Fruit fly (Drosophila melanogaster) whole organism, embryonic: ENCODE data around the gene SmydA-9.

Source experiments
- Awh ChIP-seq: fragments of 200-800 bp; sonication (Bioruptor generic); IDR thresholded peaks from 2 replicates; pipeline ENCODE4, ENCODE4 v1.3.6; 2022; ENCODE audit warnings: missing biosample characterization, missing genetic modification characterization
- CG11456 ChIP-seq: fragments of 200-800 bp; sonication (Bioruptor generic); IDR thresholded peaks from 3 replicates; pipeline ENCODE4 v1.3.6; 2022; ENCODE audit warnings: missing biosample characterization, missing genetic modification characterization
- CG12219 ChIP-seq: fragments of 200-800 bp; sonication (Bioruptor generic); optimal IDR thresholded peaks from 3 replicates; lab custom pipeline; 2018; ENCODE audit warnings: missing biosample characterization, mild to moderate bottlenecking, missing genetic modification characterization
- CG12299 ChIP-seq: fragments of 200-800 bp; sonication (Bioruptor generic); optimal IDR thresholded peaks from 2 replicates; lab custom pipeline; 2018; ENCODE audit warnings: missing biosample characterization, mild to moderate bottlenecking, missing genetic modification characterization
- CG1233 ChIP-seq: fragments of 200-800 bp; sonication (Bioruptor generic); optimal IDR thresholded peaks from 4 replicates; lab custom pipeline; 2018; ENCODE audit warnings: missing biosample characterization, mild to moderate bottlenecking, missing genetic modification characterization
- CG15269 ChIP-seq: fragments of 200-800 bp; sonication (Bioruptor generic); optimal IDR thresholded peaks from 2 replicates; lab custom pipeline; 2018; ENCODE audit warnings: missing biosample characterization, mild to moderate bottlenecking, missing genetic modification characterization, moderate library complexity
- CG15696 ChIP-seq: fragments of 200-800 bp; sonication (Bioruptor generic); optimal IDR thresholded peaks from 2 replicates; lab custom pipeline; 2019; ENCODE audit warnings: missing biosample characterization, mild to moderate bottlenecking, missing genetic modification characterization, moderate library complexity
- CG17361 ChIP-seq: fragments of 200-800 bp; sonication (Bioruptor generic); IDR thresholded peaks from 3 replicates; pipeline ENCODE4 v1.3.6; 2022; ENCODE audit warnings: missing biosample characterization, missing genetic modification characterization
- CG17829 ChIP-seq: fragments of 200-800 bp; optimal IDR thresholded peaks from 2 replicates; lab custom pipeline; 2019; ENCODE audit warnings: missing biosample characterization, mild to moderate bottlenecking, missing genetic modification characterization, moderate library complexity
- CG18619 ChIP-seq: fragments of 200-800 bp; sonication (Bioruptor generic); optimal IDR thresholded peaks from 3 replicates; lab custom pipeline; 2017; ENCODE audit warnings: missing biosample characterization, mild to moderate bottlenecking, missing genetic modification characterization
- CG3163 ChIP-seq: fragments of 200-800 bp; sonication (Bioruptor generic); optimal IDR thresholded peaks from 3 replicates; lab custom pipeline; 2016; ENCODE audit warnings: missing biosample characterization, missing genetic modification characterization
- CG34224 ChIP-seq: fragments of 200-800 bp; sonication (Bioruptor generic); IDR thresholded peaks from 3 replicates; pipeline ENCODE4 v1.3.6; 2022; ENCODE audit warnings: missing biosample characterization, missing genetic modification characterization; ENCODE audit not compliant: partially characterized antibody
- CG3838 ChIP-seq: fragments of 200-800 bp; sonication (Bioruptor generic); optimal IDR thresholded peaks from 3 replicates; lab custom pipeline; 2016; ENCODE audit warnings: missing biosample characterization, missing genetic modification characterization
- CG3995 ChIP-seq: fragments of 200-800 bp; sonication (Bioruptor generic); optimal IDR thresholded peaks from 3 replicates; lab custom pipeline; 2016; ENCODE audit warnings: missing biosample characterization, missing genetic modification characterization
- CG5245 ChIP-seq: fragments of 200-800 bp; sonication (Bioruptor generic); optimal IDR thresholded peaks from 3 replicates; lab custom pipeline; 2016; ENCODE audit warnings: missing biosample characterization, missing genetic modification characterization
- CG6791 ChIP-seq: fragments of 200-800 bp; sonication (Bioruptor generic); IDR thresholded peaks from 3 replicates; pipeline ENCODE4 v1.3.6; 2022; ENCODE audit warnings: missing biosample characterization, missing genetic modification characterization; ENCODE audit not compliant: partially characterized antibody
- CG7963 ChIP-seq: fragments of 200-800 bp; sonication (Bioruptor generic); IDR thresholded peaks from 3 replicates; pipeline ENCODE4 v1.3.6; 2022; ENCODE audit warnings: missing biosample characterization, missing genetic modification characterization; ENCODE audit not compliant: partially characterized antibody
- CG8290 ChIP-seq, 3 experiments: fragments of 200-800 bp; sonication (Bioruptor generic); optimal IDR thresholded peaks; 2 replicates each; lab custom pipeline; 2016 to 2019; ENCODE audit warnings: missing biosample characterization in 3 of 3, missing genetic modification characterization in 3 of 3, mild to moderate bottlenecking in 2 of 3, moderate library complexity in 1 of 3
- CTCF ChIP-seq: fragments of 200-800 bp; sonication (Bioruptor generic); optimal IDR thresholded peaks from 2 replicates; lab custom pipeline; 2017; ENCODE audit warnings: missing biosample characterization, mild to moderate bottlenecking, missing genetic modification characterization, moderate library complexity
- Fer3 ChIP-seq: fragments of 200-800 bp; sonication (Bioruptor generic); optimal IDR thresholded peaks from 2 replicates; lab custom pipeline; 2018; ENCODE audit warnings: missing biosample characterization, mild to moderate bottlenecking, missing genetic modification characterization, moderate library complexity
- Gug ChIP-seq: fragments of 200-800 bp; sonication (Bioruptor generic); IDR thresholded peaks from 4 replicates; pipeline ENCODE4 v1.3.6; 2022; ENCODE audit warnings: missing biosample characterization, missing genetic modification characterization
- HLH3B ChIP-seq: fragments of 200-800 bp; sonication (Bioruptor generic); IDR thresholded peaks from 2 replicates; pipeline ENCODE4 v1.3.6; 2022; ENCODE audit warnings: missing biosample characterization, missing genetic modification characterization
- Hmr ChIP-seq: fragments of 200-800 bp; sonication (Bioruptor generic); optimal IDR thresholded peaks from 3 replicates; lab custom pipeline; 2017; ENCODE audit warnings: mild to moderate bottlenecking, missing biosample characterization, missing genetic modification reagents, missing genetic modification characterization
- Hr51 ChIP-seq, 2 experiments: fragments of 200-800 bp; sonication (Bioruptor generic); optimal IDR thresholded peaks; 2 replicates in 1 of 2; 3 replicates in 1 of 2; lab custom pipeline; 2016 to 2018; ENCODE audit warnings: missing biosample characterization in 2 of 2, missing genetic modification characterization in 2 of 2, mild to moderate bottlenecking in 1 of 2, moderate library complexity in 1 of 2
- Lim3 ChIP-seq: fragments of 200-800 bp; sonication (Bioruptor generic); IDR thresholded peaks from 2 replicates; pipeline ENCODE4 v1.3.6; 2022; ENCODE audit warnings: missing biosample characterization, missing genetic modification characterization
- Mes4 ChIP-seq: fragments of 200-800 bp; sonication (Bioruptor generic); optimal IDR thresholded peaks from 2 replicates; lab custom pipeline; 2016; ENCODE audit warnings: missing biosample characterization, missing genetic modification characterization
- NK7.1 ChIP-seq: fragments of 200-800 bp; sonication (Bioruptor generic); optimal IDR thresholded peaks from 3 replicates; lab custom pipeline; 2016; ENCODE audit warnings: missing biosample characterization, missing genetic modification characterization
- PHDP ChIP-seq: fragments of 200-800 bp; sonication (Bioruptor generic); optimal IDR thresholded peaks from 3 replicates; lab custom pipeline; 2018; ENCODE audit warnings: missing biosample characterization, mild to moderate bottlenecking, missing genetic modification characterization, moderate library complexity
- Ravus ChIP-seq: fragments of 200-800 bp; sonication (Bioruptor generic); IDR thresholded peaks from 2 replicates; pipeline ENCODE4 v1.3.6; 2022; ENCODE audit warnings: missing biosample characterization, missing genetic modification characterization
- Sin3A ChIP-seq: fragments of >200 bp; optimal IDR thresholded peaks from 2 replicates; lab custom pipeline; 2018
- Usf ChIP-seq: fragments of 200-800 bp; sonication (Bioruptor generic); optimal IDR thresholded peaks from 2 replicates; lab custom pipeline; 2017; ENCODE audit warnings: missing genotype, missing biosample characterization, missing genetic modification characterization
- ab ChIP-seq: fragments of 200-800 bp; sonication (Bioruptor generic); optimal IDR thresholded peaks from 2 replicates; lab custom pipeline; 2016; ENCODE audit warnings: missing biosample characterization, missing genetic modification characterization
- abd-A ChIP-seq: fragments of 200-800 bp; sonication (Bioruptor generic); optimal IDR thresholded peaks from 3 replicates; lab custom pipeline; 2019; ENCODE audit warnings: missing biosample characterization, mild to moderate bottlenecking, missing genetic modification characterization, moderate library complexity
- ato ChIP-seq: fragments of 200-800 bp; sonication (Bioruptor generic); IDR thresholded peaks from 2 replicates; pipeline ENCODE4 v1.3.6; 2022; ENCODE audit warnings: missing biosample characterization, missing genetic modification characterization; ENCODE audit not compliant: partially characterized antibody
- az2 ChIP-seq: fragments of 200-800 bp; sonication (Bioruptor generic); optimal IDR thresholded peaks from 3 replicates; lab custom pipeline; 2016; ENCODE audit warnings: missing biosample characterization, missing genetic modification characterization
- caup ChIP-seq: fragments of 200-800 bp; sonication (Bioruptor generic); optimal IDR thresholded peaks from 3 replicates; lab custom pipeline; 2017; ENCODE audit warnings: missing biosample characterization, mild to moderate bottlenecking, missing genetic modification characterization, moderate library complexity; ENCODE audit not compliant: severe bottlenecking
- chn ChIP-seq: fragments of 200-800 bp; sonication (Bioruptor generic); optimal IDR thresholded peaks from 2 replicates; lab custom pipeline; 2016; ENCODE audit warnings: missing biosample characterization, missing genetic modification characterization
- en ChIP-seq: fragments of 200-800 bp; sonication (Bioruptor generic); optimal IDR thresholded peaks from 2 replicates; lab custom pipeline; 2016; ENCODE audit warnings: missing biosample characterization, missing genetic modification characterization
- gfzf ChIP-seq: fragments of 200-800 bp; sonication (Bioruptor generic); optimal IDR thresholded peaks from 2 replicates; lab custom pipeline; 2016; ENCODE audit warnings: missing biosample characterization, mild to moderate bottlenecking, missing genetic modification characterization, moderate library complexity
- grau ChIP-seq: fragments of 200-800 bp; optimal IDR thresholded peaks from 3 replicates; lab custom pipeline; 2019; ENCODE audit warnings: missing biosample characterization, mild to moderate bottlenecking, missing genetic modification characterization, moderate library complexity
- hb ChIP-seq: fragments of 200-800 bp; sonication (Bioruptor generic); IDR thresholded peaks from 3 replicates; pipeline ENCODE4 v1.3.6; 2022; ENCODE audit warnings: missing biosample characterization, missing genetic modification characterization; ENCODE audit not compliant: partially characterized antibody
- kni ChIP-seq: fragments of 200-800 bp; sonication (Bioruptor generic); optimal IDR thresholded peaks from 3 replicates; lab custom pipeline; 2017; ENCODE audit warnings: mild to moderate bottlenecking, missing biosample characterization, missing genetic modification reagents, missing genetic modification characterization
- nerfin-1 ChIP-seq: fragments of 200-800 bp; sonication (Bioruptor generic); optimal IDR thresholded peaks from 3 replicates; lab custom pipeline; 2019; ENCODE audit warnings: missing biosample characterization, mild to moderate bottlenecking, missing genetic modification characterization, moderate library complexity
- pros ChIP-seq: fragments of 200-800 bp; sonication (Bioruptor generic); optimal IDR thresholded peaks from 3 replicates; lab custom pipeline; 2019; ENCODE audit warnings: missing biosample characterization, mild to moderate bottlenecking, missing genetic modification characterization, moderate library complexity
- repo ChIP-seq: fragments of 200-800 bp; sonication (Bioruptor generic); optimal IDR thresholded peaks from 2 replicates; lab custom pipeline; 2016; ENCODE audit warnings: missing biosample characterization, missing genetic modification characterization
- sens ChIP-seq: fragments of 200-800 bp; sonication (Bioruptor generic); peaks from one replicate; lab custom pipeline; 2016; ENCODE audit warnings: missing biosample characterization, missing genetic modification characterization
- slbo ChIP-seq: fragments of 200-800 bp; sonication (Bioruptor generic); IDR thresholded peaks from 2 replicates; pipeline ENCODE4 v1.3.6; 2022; ENCODE audit warnings: missing biosample characterization, missing genetic modification characterization
- slp2 ChIP-seq: fragments of 200-800 bp; sonication (Bioruptor generic); optimal IDR thresholded peaks from 2 replicates; lab custom pipeline; 2016; ENCODE audit warnings: missing biosample characterization, missing genetic modification characterization
- tin ChIP-seq: fragments of 200-800 bp; sonication (Bioruptor generic); optimal IDR thresholded peaks from 3 replicates; lab custom pipeline; 2016; ENCODE audit warnings: missing biosample characterization, missing genetic modification characterization
- tio ChIP-seq: fragments of 200-800 bp; sonication (Bioruptor generic); optimal IDR thresholded peaks from 2 replicates; lab custom pipeline; 2017; ENCODE audit warnings: missing biosample characterization, missing genetic modification characterization, inconsistent platforms
- vnd ChIP-seq: fragments of 200-800 bp; sonication (Bioruptor generic); IDR thresholded peaks from 3 replicates; pipeline ENCODE4 v1.3.6; 2022; ENCODE audit warnings: missing biosample characterization, missing genetic modification characterization; ENCODE audit not compliant: partially characterized antibody
- zen2 ChIP-seq: fragments of 200-800 bp; sonication (Bioruptor generic); IDR thresholded peaks from 3 replicates; pipeline ENCODE4 v1.3.6; 2022; ENCODE audit warnings: missing biosample characterization, missing genetic modification characterization; ENCODE audit not compliant: partially characterized antibody

SmydA-9 gene

DNA sequence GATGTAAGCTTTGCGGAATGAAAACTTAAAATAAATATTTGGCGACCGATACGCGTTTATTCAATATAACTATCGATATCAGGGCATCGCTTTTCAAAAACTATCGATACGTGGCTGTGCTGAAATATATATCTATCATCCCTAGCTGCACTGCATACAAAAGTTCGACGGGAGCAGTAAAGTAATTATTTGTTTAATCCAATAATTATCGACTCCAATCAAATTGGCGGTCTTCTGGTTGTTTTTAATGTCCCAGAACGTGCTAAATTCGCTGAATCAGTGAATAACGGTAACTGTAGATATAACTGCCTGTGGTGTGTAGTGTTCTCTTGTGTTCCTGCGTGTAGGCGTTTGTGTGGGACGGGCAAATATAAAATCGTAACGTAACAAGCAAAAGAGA is 47.6 kb downstream of the SmydA-9 start, which contains the start of gene mei-P26 (continued):
- TF ChIP-seq CG7963 (GFP tag; lab: Robert Waterston, UW): peak; percentile 84
- TF ChIP-seq CG12299 (tag; lab: Kevin White, UChicago): no peak
- TF ChIP-seq NK7.1: no peak
- TF ChIP-seq CG15696: no peak
- TF ChIP-seq CTCF (GFP tag; lab: Kevin White, UChicago): no peak
- no peak for TF ChIP-seq CG5245 (GFP tag; lab: Kevin White, UChicago)
- TF ChIP-seq zen2 (GFP tag; lab: Robert Waterston, UW): peak; percentile 79
- TF ChIP-seq CG1233 (GFP tag; lab: Kevin White, UChicago): no peak
- TF ChIP-seq gfzf (GFP tag; lab: Kevin White, UChicago): peak; percentile 0
- no peak for TF ChIP-seq abd-A (tag; lab: Kevin White, UChicago)
- TF ChIP-seq CG6791 (GFP tag; lab: Robert Waterston, UW): peak; percentile 88
- TF ChIP-seq sens: no peak
- TF ChIP-seq CG3995: peak; percentile 51
- TF ChIP-seq az2 (GFP tag; lab: Kevin White, UChicago): no peak
- no peak for TF ChIP-seq repo
- no peak for TF ChIP-seq chn (GFP tag; lab: Kevin White, UChicago)
- no peak for TF ChIP-seq CG17361
- no peak for TF ChIP-seq Hmr
- TF ChIP-seq kni (GFP tag; lab: Kevin White, UChicago): no peak
- no peak for TF ChIP-seq Sin3A (lab: Kevin White, UChicago)
- no peak for TF ChIP-seq grau (tag; lab: Kevin White, UChicago)
- TF ChIP-seq slp2 (GFP tag; lab: Kevin White, UChicago): no peak
- TF ChIP-seq CG11456 (GFP tag; lab: Robert Waterston, UW): no peak
- TF ChIP-seq Gug: no peak
- TF ChIP-seq hb (GFP tag; lab: Robert Waterston, UW): peak; percentile 81
- TF ChIP-seq Lim3 (GFP tag; lab: Robert Waterston, UW): no peak
- no peak for TF ChIP-seq PHDP (tag; lab: Kevin White, UChicago)
- no peak for TF ChIP-seq Ravus
- no peak for TF ChIP-seq CG12219 (GFP tag; lab: Kevin White, UChicago)
- TF ChIP-seq pros (GFP tag; lab: Kevin White, UChicago): no peak
- TF ChIP-seq ab (GFP tag; lab: Kevin White, UChicago): no peak
- TF ChIP-seq CG8290 (GFP tag; optimal IDR thresholded peaks at IDR 0.05; lab: Kevin White, UChicago): no peak
- peak in 1 of 2 experiments; percentile 38 for TF ChIP-seq CG8290 (tag; optimal IDR thresholded peaks at IDR 0.05; lab: Kevin White, UChicago)
- TF ChIP-seq Usf: no peak
- TF ChIP-seq CG15269: no peak
- TF ChIP-seq tio: no peak
- TF ChIP-seq CG3838 (GFP tag; lab: Kevin White, UChicago): no peak
- no peak for TF ChIP-seq Mes4 (GFP tag; lab: Kevin White, UChicago)
- TF ChIP-seq Fer3 (tag; lab: Kevin White, UChicago): no peak
- TF ChIP-seq Hr51 (GFP tag; optimal IDR thresholded peaks at IDR 0.05; lab: Kevin White, UChicago): no peak
- TF ChIP-seq CG34224: peak; percentile 82
- TF ChIP-seq slbo: no peak
- TF ChIP-seq caup: no peak
- TF ChIP-seq HLH3B (GFP tag; lab: Robert Waterston, UW): no peak
- no peak for TF ChIP-seq tin (GFP tag; lab: Kevin White, UChicago)
- TF ChIP-seq Awh (GFP tag; lab: Robert Waterston, UW): no peak
- no peak for TF ChIP-seq nerfin-1 (tag; lab: Kevin White, UChicago)
- TF ChIP-seq en: no peak
- no peak for TF ChIP-seq CG3163 (GFP tag; lab: Kevin White, UChicago)
- TF ChIP-seq ato (GFP tag; lab: Robert Waterston, UW): peak; percentile 79
- peak; percentile 75 for TF ChIP-seq vnd (GFP tag; lab: Robert Waterston, UW)
- TF ChIP-seq CG17829 (tag; lab: Kevin White, UChicago): no peak
- TF ChIP-seq CG18619: no peak
